Fruit fly (Drosophila melanogaster): ENCODE results near the gene CG14933.

dm6 chr2L:11849658-11850057, 7.0 kb downstream of the CG14933 start, which contains the start of gene Mal-B2:
- TF ChIP-seq h (optimal IDR thresholded peaks at IDR 0.05) (no peak), psq (optimal IDR thresholded peaks at IDR 0.05) (no peak), insv (optimal IDR thresholded peaks at IDR 0.05) (no peak), Sin3A (optimal IDR thresholded peaks at IDR 0.05) (no peak), Myc (optimal IDR thresholded peaks at IDR 0.05) (no peak)

All from Kc167 (cell line).